Worm (Caenorhabditis elegans): ENCODE measurements around the gene abu-12.

DNA sequence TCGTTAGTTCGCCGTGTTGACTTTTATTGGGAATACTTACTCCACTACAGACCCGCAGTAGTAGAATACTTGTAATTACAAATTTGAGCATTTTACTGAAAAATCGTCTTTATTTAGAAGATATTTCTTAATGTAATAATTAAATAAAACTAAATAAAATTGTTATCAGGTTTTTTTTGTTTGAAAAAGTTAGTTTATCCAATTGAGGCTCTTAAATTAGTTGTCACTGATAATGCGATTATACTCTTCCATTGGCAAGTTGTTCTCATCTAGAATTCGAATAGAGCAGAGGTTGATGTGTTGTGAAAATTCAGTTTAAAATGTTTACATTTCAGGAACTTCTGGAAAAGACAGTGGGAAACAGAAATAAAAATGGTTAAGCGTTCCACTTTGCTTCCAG is 31.9 kb downstream of the abu-12 start, which contains the start of gene ZK1193.2:
- no peak for TF ChIP-seq aha-1 (tag)
- no peak for TF ChIP-seq aly-2 (tag; optimal IDR thresholded peaks at IDR 0.05)
- no peak for TF ChIP-seq ceh-82 (tag; optimal IDR thresholded peaks at IDR 0.05)
- no peak for TF ChIP-seq tag-97 (GFP tag; IDR thresholded peaks at IDR 0.05)
- TF ChIP-seq zfp-3 (GFP tag; conservative IDR thresholded peaks at IDR 0.05) = no peak
- TF ChIP-seq snpc-4 (tag; optimal IDR thresholded peaks at IDR 0.05) = no peak
- no peak for TF ChIP-seq pha-4 (GFP tag; IDR thresholded peaks at IDR 0.05)
- TF ChIP-seq pha-4 (tag; optimal IDR thresholded peaks at IDR 0.05) = no peak
- no peak for TF ChIP-seq pqm-1 (tag; optimal IDR thresholded peaks at IDR 0.05)
- TF ChIP-seq ceh-28 (tag; optimal IDR thresholded peaks at IDR 0.05) = no peak
- no peak for TF ChIP-seq egl-27 (tag; optimal IDR thresholded peaks at IDR 0.05)
- TF ChIP-seq nhr-48 (tag; optimal IDR thresholded peaks at IDR 0.05) = no peak
- no peak for TF ChIP-seq ceh-32 (tag; optimal IDR thresholded peaks at IDR 0.05; ENCODE audit: poor library complexity)
- TF ChIP-seq lsy-2 (tag; optimal IDR thresholded peaks at IDR 0.05) = no peak

All from whole organism, L4 larva.